Worm (Caenorhabditis elegans) whole organism, L1 larva: ENCODE measurements around the gene gcsh-1.

ENCODE experiments used
- C16A3.4 ChIP-seq: fragments of 150-350 bp; optimal IDR thresholded peaks from 2 replicates; lab custom pipeline; 2014; ENCODE audit warnings: missing biosample characterization, missing genetic modification characterization
- C34B4.2 ChIP-seq: sonication (generic microtip); optimal IDR thresholded peaks from 2 replicates; lab custom pipeline; 2017; ENCODE audit warnings: mild to moderate bottlenecking, missing genetic modification characterization, missing compliant biosample characterization
- F16B12.6 ChIP-seq: fragments of 150-350 bp; optimal IDR thresholded peaks from 2 replicates; lab custom pipeline; 2014; ENCODE audit warnings: missing biosample characterization, missing genetic modification characterization
- Y116A8C.19 ChIP-seq: sonication (generic microtip); optimal IDR thresholded peaks from 2 replicates; lab custom pipeline; 2016; ENCODE audit warnings: missing compliant biosample characterization, missing genetic modification characterization, borderline replicate concordance
- aha-1 ChIP-seq: fragments of 150-350 bp; optimal IDR thresholded peaks from 2 replicates; lab custom pipeline; 2014; ENCODE audit warnings: missing biosample characterization, missing genetic modification characterization
- aly-2 ChIP-seq: fragments of 150-350 bp; optimal IDR thresholded peaks from 2 replicates; lab custom pipeline; 2014; ENCODE audit warnings: missing biosample characterization, missing genetic modification characterization
- blmp-1 ChIP-seq: fragments of 150-350 bp; optimal IDR thresholded peaks from 2 replicates; lab custom pipeline; 2014; ENCODE audit warnings: missing biosample characterization, missing genetic modification characterization
- ceh-63 ChIP-seq: fragments of 200-800 bp; sonication (Bioruptor generic); optimal IDR thresholded peaks from 2 replicates; lab custom pipeline; 2018; ENCODE audit warnings: mild to moderate bottlenecking, missing genetic modification characterization, missing compliant biosample characterization
- ceh-8 ChIP-seq: fragments of 200-800 bp; sonication (Bioruptor generic); optimal IDR thresholded peaks from 2 replicates; lab custom pipeline; 2018; ENCODE audit warnings: mild to moderate bottlenecking, missing genetic modification characterization, moderate library complexity, missing compliant biosample characterization
- ceh-90 ChIP-seq: sonication (generic microtip); optimal IDR thresholded peaks from 2 replicates; lab custom pipeline; 2016; ENCODE audit warnings: missing genetic modification characterization, missing compliant biosample characterization
- efl-1 ChIP-seq, 4 experiments: fragments of 150-350 bp; optimal IDR thresholded peaks in 3 of 4; peaks in 1 of 4; 1 replicate in 1 of 4; 2 replicates in 3 of 4; lab custom pipeline; 2014; ENCODE audit warnings: missing biosample characterization in 2 of 4, missing genetic modification characterization in 2 of 4, missing genetic modification reagents in 2 of 4
- efl-3 ChIP-seq: fragments of 200-800 bp; sonication (Bioruptor generic); optimal IDR thresholded peaks from 2 replicates; lab custom pipeline; 2018; ENCODE audit warnings: mild to moderate bottlenecking, missing genetic modification characterization, missing compliant biosample characterization
- elt-2 ChIP-seq: sonication (generic microtip); optimal IDR thresholded peaks from 2 replicates; lab custom pipeline; 2016; ENCODE audit warnings: missing genetic modification characterization, mild to moderate bottlenecking, inconsistent platforms, missing compliant biosample characterization, missing genetic modification reagents
- elt-3 ChIP-seq, 6 experiments: fragments of 150-350 bp in 1 of 6; sonication (generic microtip); optimal IDR thresholded peaks; 2 replicates each; lab custom pipeline; 2017 to 2018; ENCODE audit warnings: missing biosample characterization in 6 of 6, missing genetic modification characterization in 6 of 6, inconsistent platforms in 1 of 6
- ets-5 ChIP-seq: fragments of 200-800 bp; sonication (Bioruptor generic); IDR thresholded peaks from 2 replicates; pipeline ENCODE4 v1.3.6; 2022; ENCODE audit warnings: missing genetic modification characterization, missing compliant biosample characterization
- fkh-10 ChIP-seq: sonication (generic microtip); optimal IDR thresholded peaks from 2 replicates; lab custom pipeline; 2017; ENCODE audit warnings: missing biosample characterization, missing genetic modification reagents, missing genetic modification characterization
- fkh-8 ChIP-seq: sonication (generic microtip); optimal IDR thresholded peaks from 2 replicates; lab custom pipeline; 2016; ENCODE audit warnings: mild to moderate bottlenecking, missing genetic modification characterization, missing compliant biosample characterization
- fos-1 ChIP-seq: fragments of 150-350 bp; optimal IDR thresholded peaks from 2 replicates; lab custom pipeline; 2014; ENCODE audit warnings: missing biosample characterization, missing genetic modification characterization
- lin-13 ChIP-seq: fragments of 150-350 bp; optimal IDR thresholded peaks from 2 replicates; lab custom pipeline; 2014; ENCODE audit warnings: missing biosample characterization, missing genetic modification reagents, missing genetic modification characterization
- lin-14 ChIP-seq: fragments of 200-800 bp; sonication (Bioruptor generic); optimal IDR thresholded peaks from 2 replicates; lab custom pipeline; 2018; ENCODE audit warnings: mild to moderate bottlenecking, missing genetic modification characterization, moderate library complexity, missing compliant biosample characterization
- lin-35 ChIP-seq, 2 experiments: fragments of 150-350 bp; optimal IDR thresholded peaks; 2 replicates each; lab custom pipeline; 2014; ENCODE audit warnings: missing biosample characterization in 2 of 2, missing genetic modification characterization in 2 of 2, missing genetic modification reagents in 2 of 2
- lin-39 ChIP-seq: fragments of 150-350 bp; optimal IDR thresholded peaks from 2 replicates; lab custom pipeline; 2014; ENCODE audit warnings: missing biosample characterization, missing genetic modification reagents, missing genetic modification characterization
- lir-3 ChIP-seq: sonication (generic microtip); optimal IDR thresholded peaks from 2 replicates; lab custom pipeline; 2016; ENCODE audit warnings: mild to moderate bottlenecking, missing genetic modification characterization, moderate library complexity, missing compliant biosample characterization; ENCODE audit not compliant: poor library complexity
- mab-9 ChIP-seq: fragments of 200-800 bp; sonication (Bioruptor generic); IDR thresholded peaks from 2 replicates; pipeline ENCODE4 v1.3.6; 2022; ENCODE audit warnings: missing genetic modification reagents, missing genetic modification characterization, missing compliant biosample characterization
- mep-1 ChIP-seq: fragments of 150-350 bp; optimal IDR thresholded peaks from 2 replicates; lab custom pipeline; 2014; ENCODE audit warnings: missing biosample characterization, missing genetic modification characterization
- nhr-12 ChIP-seq: sonication (generic microtip); optimal IDR thresholded peaks from 2 replicates; lab custom pipeline; 2017; ENCODE audit warnings: missing biosample characterization, missing genetic modification characterization
- nhr-19 ChIP-seq: fragments of 200-800 bp; sonication (Bioruptor generic); conservative IDR thresholded peaks from 2 replicates; pipeline ENCODE4 v1.3.6; 2022; ENCODE audit warnings: missing genetic modification characterization, missing compliant biosample characterization
- nhr-237 ChIP-seq: fragments of 150-350 bp; optimal IDR thresholded peaks from 2 replicates; lab custom pipeline; 2014; ENCODE audit warnings: missing biosample characterization, missing genetic modification characterization
- nhr-28 ChIP-seq: fragments of 150-350 bp; optimal IDR thresholded peaks from 2 replicates; lab custom pipeline; 2014; ENCODE audit warnings: missing biosample characterization, missing genetic modification characterization
- nhr-71 ChIP-seq: sonication (generic microtip); optimal IDR thresholded peaks from 2 replicates; lab custom pipeline; 2016; ENCODE audit warnings: mild to moderate bottlenecking, missing genetic modification characterization, moderate library complexity, missing compliant biosample characterization
- nhr-76 ChIP-seq: sonication (generic microtip); optimal IDR thresholded peaks from 2 replicates; lab custom pipeline; 2017; ENCODE audit warnings: missing biosample characterization, missing genetic modification characterization
- nhr-77 ChIP-seq: fragments of 150-350 bp; optimal IDR thresholded peaks from 2 replicates; lab custom pipeline; 2014; ENCODE audit warnings: missing biosample characterization, missing genetic modification characterization
- nhr-85 ChIP-seq: sonication (generic microtip); peaks from one replicate; lab custom pipeline; 2016; ENCODE audit warnings: missing genetic modification characterization, inconsistent platforms, missing compliant biosample characterization
- nhr-90 ChIP-seq: sonication (generic microtip); optimal IDR thresholded peaks from 2 replicates; lab custom pipeline; 2016; ENCODE audit warnings: mild to moderate bottlenecking, missing genetic modification characterization, missing compliant biosample characterization; ENCODE audit not compliant: poor library complexity
- pag-3 ChIP-seq: sonication (generic microtip); optimal IDR thresholded peaks from 2 replicates; lab custom pipeline; 2017; ENCODE audit warnings: missing genetic modification characterization, mild to moderate bottlenecking, missing compliant biosample characterization, antibody characterized with exemption, borderline replicate concordance; ENCODE audit not compliant: insufficient read depth
- pax-3 ChIP-seq: fragments of 200-800 bp; sonication (Bioruptor generic); optimal IDR thresholded peaks from 2 replicates; lab custom pipeline; 2018; ENCODE audit warnings: mild to moderate bottlenecking, missing genetic modification characterization, moderate library complexity, missing compliant biosample characterization
- pqm-1 ChIP-seq: sonication (generic microtip); optimal IDR thresholded peaks from 3 replicates; lab custom pipeline; 2017; ENCODE audit warnings: missing biosample characterization, missing genetic modification characterization
- skn-1 ChIP-seq: fragments of 150-350 bp; optimal IDR thresholded peaks from 2 replicates; lab custom pipeline; 2014; ENCODE audit warnings: missing biosample characterization, missing genetic modification characterization
- snpc-4 ChIP-seq: fragments of 150-350 bp; optimal IDR thresholded peaks from 2 replicates; lab custom pipeline; 2014; ENCODE audit warnings: missing biosample characterization, missing genetic modification characterization
- sox-4 ChIP-seq: sonication (generic microtip); optimal IDR thresholded peaks from 2 replicates; lab custom pipeline; 2016; ENCODE audit warnings: missing genetic modification characterization, missing compliant biosample characterization
- sup-37 ChIP-seq: fragments of 200-800 bp; sonication (Bioruptor generic); optimal IDR thresholded peaks from 2 replicates; lab custom pipeline; 2018; ENCODE audit warnings: mild to moderate bottlenecking, missing genetic modification characterization, missing compliant biosample characterization
- tbx-2 ChIP-seq: sonication (generic microtip); optimal IDR thresholded peaks from 2 replicates; lab custom pipeline; 2016; ENCODE audit warnings: missing genetic modification characterization, missing compliant biosample characterization
- unc-130 ChIP-seq: fragments of 150-350 bp; optimal IDR thresholded peaks from 2 replicates; lab custom pipeline; 2017; ENCODE audit warnings: missing biosample characterization, missing genetic modification characterization, inconsistent platforms
- unc-30 ChIP-seq: sonication (generic microtip); optimal IDR thresholded peaks from 2 replicates; lab custom pipeline; 2017; ENCODE audit warnings: missing biosample characterization, missing genetic modification characterization
- ztf-11 ChIP-seq, 2 experiments: sonication (generic microtip); optimal IDR thresholded peaks; 2 replicates each; lab custom pipeline; 2016 to 2017; ENCODE audit warnings: missing genetic modification characterization in 2 of 2, missing biosample characterization in 1 of 2, missing compliant biosample characterization in 1 of 2
- ztf-4 ChIP-seq: fragments of 150-350 bp; optimal IDR thresholded peaks from 2 replicates; lab custom pipeline; 2014; ENCODE audit warnings: missing biosample characterization, missing genetic modification characterization

Gene gcsh-1

DNA sequence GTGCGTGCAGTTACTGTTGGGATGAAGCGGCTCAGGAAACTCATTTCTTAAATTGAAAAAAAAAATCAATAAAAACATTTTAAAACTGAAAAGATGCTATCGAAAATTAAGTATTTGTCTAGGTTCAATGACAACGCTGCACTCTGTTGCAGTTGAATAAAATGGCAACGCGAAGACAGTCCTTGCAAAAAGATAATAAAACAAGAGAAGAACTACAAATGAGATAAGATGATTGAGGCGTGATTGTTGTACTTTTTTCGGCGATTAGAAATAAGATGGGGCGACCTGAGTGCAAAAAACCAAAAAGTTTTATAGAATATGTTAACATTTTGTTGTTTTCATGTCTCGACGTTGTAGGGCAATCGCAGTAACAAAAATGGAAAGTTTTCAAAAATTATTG is at the start of gene gcsh-1:
gcsh-1 (minus strand) TSS at position 46 of the 400 bp plus-strand sequence.
- TF ChIP-seq elt-2 (tag; lab: Kevin White, UChicago) (peak; percentile 50), nhr-12 (tag; lab: Kevin White, UChicago) (no peak)

DNA sequence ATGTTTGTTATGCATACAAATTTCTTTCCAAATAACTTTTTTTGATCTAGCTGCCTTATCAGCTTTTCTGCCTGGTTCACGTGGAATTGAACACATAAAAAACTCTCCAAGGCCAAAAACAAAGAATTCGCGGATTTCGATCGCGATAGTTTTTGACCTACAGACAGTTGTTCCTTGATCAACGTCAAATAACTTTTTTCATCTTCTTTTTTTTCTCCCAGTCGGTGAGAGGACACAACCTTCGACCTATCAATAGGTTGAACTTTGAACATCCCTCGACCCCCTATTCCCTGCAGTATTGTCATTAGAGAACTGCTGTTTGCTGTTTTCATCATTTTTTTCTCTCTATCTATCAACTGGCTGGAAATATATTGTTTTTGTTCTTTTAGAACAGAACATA is 48.9 kb upstream of the gcsh-1 start:
- TF ChIP-seq nhr-237 (tag; lab: Kevin White, UChicago) (no peak), nhr-71 (peak; percentile 4), lin-39 (tag; lab: Kevin White, UChicago) (no peak), efl-1 (optimal IDR thresholded peaks at IDR 0.05; lab: Kevin White, UChicago) (no peak), efl-1 (GFP tag; optimal IDR thresholded peaks at IDR 0.05 in 1 of 2; lab: Kevin White, UChicago) (no peak), efl-3 (GFP tag; lab: Kevin White, UChicago) (no peak), blmp-1 (peak; percentile 67), nhr-85 (tag; lab: Kevin White, UChicago) (peak; percentile 68), unc-130 (tag; lab: Kevin White, UChicago) (no peak)

DNA sequence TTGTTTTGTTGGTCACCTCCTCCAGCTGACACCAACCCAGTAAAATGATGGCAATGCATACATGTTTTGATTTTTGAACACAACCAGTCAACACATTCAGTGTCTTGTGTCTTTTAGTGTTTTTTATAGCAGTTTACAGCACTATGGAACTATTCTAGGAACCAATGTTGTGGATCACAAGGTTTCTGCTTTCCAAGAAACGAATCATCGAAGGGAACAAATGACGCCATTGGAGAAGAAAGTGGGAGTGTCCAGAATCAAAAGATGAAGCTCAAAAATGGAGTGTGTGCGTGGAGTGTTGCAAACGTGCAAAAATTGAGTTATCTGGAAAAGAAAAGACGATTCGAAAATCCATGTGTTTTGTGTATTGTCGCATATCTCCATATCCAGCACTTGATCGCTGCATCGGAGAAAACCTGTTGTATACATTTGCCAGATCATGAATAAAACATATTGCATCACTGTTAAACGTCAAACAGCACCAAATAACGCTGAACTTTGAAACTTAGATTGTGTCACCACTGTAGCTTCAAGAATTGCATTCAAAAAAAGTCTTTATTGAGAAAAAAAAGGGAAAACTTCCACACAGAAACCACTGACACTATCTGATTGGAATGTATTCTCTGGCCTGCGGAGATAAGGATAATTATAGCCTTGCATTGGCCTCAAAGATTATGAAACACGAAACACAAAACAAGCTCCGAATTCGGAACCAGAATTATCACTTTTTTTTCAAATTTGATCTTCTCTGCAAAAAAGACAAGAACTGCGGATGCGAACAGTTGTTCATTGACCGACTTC is 47.6 kb upstream of the gcsh-1 start:
- TF ChIP-seq pag-3 (tag; lab: Kevin White, UChicago) (no peak), ztf-4 (tag; lab: Kevin White, UChicago) (peak; percentile 86), pqm-1 (no peak), lin-39 (tag; lab: Kevin White, UChicago) (no peak), nhr-28 (tag; lab: Kevin White, UChicago) (no peak), lin-14 (GFP tag; lab: Kevin White, UChicago) (peak; percentile 82), nhr-77 (tag; lab: Kevin White, UChicago) (peak; percentile 34), mab-9 (GFP tag; lab: Robert Waterston, UW) (no peak), unc-130 (tag; lab: Kevin White, UChicago) (no peak), elt-2 (tag; lab: Kevin White, UChicago) (no peak), fos-1 (tag; lab: Kevin White, UChicago) (peak; percentile 8), sup-37 (no peak), pax-3 (tag; lab: Kevin White, UChicago) (peak; percentile 87), unc-30 (tag; lab: Kevin White, UChicago) (no peak), ceh-8 (GFP tag; lab: Kevin White, UChicago) (peak; percentile 61), C16A3.4 (no peak), lin-13 (GFP tag; lab: Kevin White, UChicago) (peak; percentile 67), nhr-12 (tag; lab: Kevin White, UChicago) (no peak), fkh-8 (tag; lab: Kevin White, UChicago) (peak; percentile 99), C34B4.2 (tag; lab: Kevin White, UChicago) (no peak), nhr-90 (tag; lab: Kevin White, UChicago) (no peak), Y116A8C.19 (tag; lab: Kevin White, UChicago) (no peak), sox-4 (tag; lab: Kevin White, UChicago) (peak; percentile 96), efl-3 (GFP tag; lab: Kevin White, UChicago) (no peak), elt-3 (tag; optimal IDR thresholded peaks at IDR 0.05; lab: Kevin White, UChicago) (peak in 2 of 6 experiments; percentile 6 to 35), F16B12.6 (tag; lab: Kevin White, UChicago) (no peak), nhr-19 (GFP tag; lab: Robert Waterston, UW) (peak; percentile 68), ceh-90 (tag; lab: Kevin White, UChicago) (no peak), snpc-4 (tag; lab: Kevin White, UChicago) (no peak), lir-3 (tag; lab: Kevin White, UChicago) (peak; percentile 35), fkh-10 (GFP tag; lab: Kevin White, UChicago) (peak; percentile 75), ets-5 (GFP tag; lab: Robert Waterston, UW) (no peak), lin-35 (GFP tag; optimal IDR thresholded peaks at IDR 0.05; lab: Kevin White, UChicago) (no peak), aha-1 (tag; lab: Kevin White, UChicago) (no peak), skn-1 (tag; lab: Kevin White, UChicago) (no peak), ztf-11 (tag; optimal IDR thresholded peaks at IDR 0.05; lab: Kevin White, UChicago) (no peak), mep-1 (peak; percentile 46), nhr-237 (tag; lab: Kevin White, UChicago) (no peak), ceh-63 (no peak), nhr-76 (no peak), tbx-2 (tag; lab: Kevin White, UChicago) (no peak), aly-2 (tag; lab: Kevin White, UChicago) (no peak)
